Worm (Caenorhabditis elegans) whole organism, L1 larva: ENCODE measurements around the gene gbh-2.

Source experiments
- C04F5.9 ChIP-seq: sonication (generic microtip); optimal IDR thresholded peaks from 2 replicates; lab custom pipeline; 2016; ENCODE audit warnings: missing genetic modification characterization, missing compliant biosample characterization
- C16A3.4 ChIP-seq: fragments of 150-350 bp; optimal IDR thresholded peaks from 2 replicates; lab custom pipeline; 2014; ENCODE audit warnings: missing biosample characterization, missing genetic modification characterization
- aha-1 ChIP-seq: fragments of 150-350 bp; optimal IDR thresholded peaks from 2 replicates; lab custom pipeline; 2014; ENCODE audit warnings: missing biosample characterization, missing genetic modification characterization
- aly-2 ChIP-seq: fragments of 150-350 bp; optimal IDR thresholded peaks from 2 replicates; lab custom pipeline; 2014; ENCODE audit warnings: missing biosample characterization, missing genetic modification characterization
- ama-1 ChIP-seq: fragments of 150-350 bp; optimal IDR thresholded peaks from 2 replicates; lab custom pipeline; 2014
- ceh-82 ChIP-seq, 3 experiments: fragments of 150-350 bp in 1 of 3; sonication (generic microtip) in 2 of 3; optimal IDR thresholded peaks; 2 replicates each; lab custom pipeline; 2014 to 2017; ENCODE audit warnings: missing biosample characterization in 3 of 3, missing genetic modification characterization in 3 of 3
- ceh-88 ChIP-seq: fragments of 200-800 bp; sonication (Bioruptor generic); IDR thresholded peaks from 2 replicates; pipeline ENCODE4 v1.3.6; 2022; ENCODE audit warnings: missing genetic modification characterization, missing compliant biosample characterization
- ceh-90 ChIP-seq: sonication (generic microtip); optimal IDR thresholded peaks from 2 replicates; lab custom pipeline; 2016; ENCODE audit warnings: missing genetic modification characterization, missing compliant biosample characterization
- egl-13 ChIP-seq: sonication (generic microtip); optimal IDR thresholded peaks from 2 replicates; lab custom pipeline; 2016; ENCODE audit warnings: missing genotype, missing genetic modification reagents, missing genetic modification characterization, missing compliant biosample characterization
- egl-27 ChIP-seq, 2 experiments: fragments of 150-350 bp in 1 of 2; sonication (generic microtip); optimal IDR thresholded peaks; 3 replicates each; lab custom pipeline; 2017 to 2018; ENCODE audit warnings: missing biosample characterization in 2 of 2, missing genetic modification characterization in 2 of 2, missing genetic modification reagents in 2 of 2
- ets-5 ChIP-seq: fragments of 200-800 bp; sonication (Bioruptor generic); IDR thresholded peaks from 2 replicates; pipeline ENCODE4 v1.3.6; 2022; ENCODE audit warnings: missing genetic modification characterization, missing compliant biosample characterization
- fkh-10 ChIP-seq: sonication (generic microtip); optimal IDR thresholded peaks from 2 replicates; lab custom pipeline; 2017; ENCODE audit warnings: missing biosample characterization, missing genetic modification reagents, missing genetic modification characterization
- fkh-4 ChIP-seq: sonication (generic microtip); optimal IDR thresholded peaks from 2 replicates; lab custom pipeline; 2016; ENCODE audit warnings: missing compliant biosample characterization, missing genetic modification characterization, borderline replicate concordance
- fkh-8 ChIP-seq: sonication (generic microtip); optimal IDR thresholded peaks from 2 replicates; lab custom pipeline; 2016; ENCODE audit warnings: mild to moderate bottlenecking, missing genetic modification characterization, missing compliant biosample characterization
- grh-1 ChIP-seq: fragments of 200-800 bp; sonication (Bioruptor generic); IDR thresholded peaks from 2 replicates; pipeline ENCODE4 v1.3.6; 2022; ENCODE audit warnings: missing genetic modification reagents, missing genetic modification characterization, missing compliant biosample characterization
- hpl-2 ChIP-seq: fragments of 150-350 bp; optimal IDR thresholded peaks from 2 replicates; lab custom pipeline; 2014; ENCODE audit warnings: missing biosample characterization, missing genetic modification reagents, missing genetic modification characterization
- isw-1 ChIP-seq: fragments of 200-800 bp; sonication (Bioruptor generic); IDR thresholded peaks from 2 replicates; pipeline ENCODE4 v1.3.6; 2022; ENCODE audit warnings: missing genetic modification characterization, missing compliant biosample characterization
- jun-1 ChIP-seq: fragments of 150-350 bp; optimal IDR thresholded peaks from 2 replicates; lab custom pipeline; 2014; ENCODE audit warnings: missing biosample characterization, missing genetic modification reagents, missing genetic modification characterization
- lin-14 ChIP-seq: fragments of 200-800 bp; sonication (Bioruptor generic); optimal IDR thresholded peaks from 2 replicates; lab custom pipeline; 2018; ENCODE audit warnings: mild to moderate bottlenecking, missing genetic modification characterization, moderate library complexity, missing compliant biosample characterization
- lin-15B ChIP-seq: fragments of 150-350 bp; sonication (generic microtip); optimal IDR thresholded peaks from 3 replicates; lab custom pipeline; 2014; ENCODE audit warnings: missing biosample characterization, missing genetic modification characterization
- lin-35 ChIP-seq, 2 experiments: fragments of 150-350 bp; optimal IDR thresholded peaks; 2 replicates each; lab custom pipeline; 2014; ENCODE audit warnings: missing biosample characterization in 2 of 2, missing genetic modification characterization in 2 of 2, missing genetic modification reagents in 2 of 2
- mab-9 ChIP-seq: fragments of 200-800 bp; sonication (Bioruptor generic); IDR thresholded peaks from 2 replicates; pipeline ENCODE4 v1.3.6; 2022; ENCODE audit warnings: missing genetic modification reagents, missing genetic modification characterization, missing compliant biosample characterization
- mdl-1 ChIP-seq, 2 experiments: fragments of 150-350 bp; optimal IDR thresholded peaks; 2 replicates each; lab custom pipeline; 2014 to 2017; ENCODE audit warnings: missing biosample characterization in 2 of 2, missing genetic modification characterization in 2 of 2, inconsistent platforms in 1 of 2
- mef-2 ChIP-seq: fragments of 150-350 bp; optimal IDR thresholded peaks from 2 replicates; lab custom pipeline; 2014; ENCODE audit warnings: missing biosample characterization, missing genetic modification characterization
- mep-1 ChIP-seq: fragments of 150-350 bp; optimal IDR thresholded peaks from 2 replicates; lab custom pipeline; 2014; ENCODE audit warnings: missing biosample characterization, missing genetic modification characterization
- nhr-11 ChIP-seq: fragments of 150-350 bp; optimal IDR thresholded peaks from 2 replicates; lab custom pipeline; 2014; ENCODE audit warnings: missing biosample characterization, missing genetic modification characterization
- nhr-12 ChIP-seq: sonication (generic microtip); optimal IDR thresholded peaks from 2 replicates; lab custom pipeline; 2017; ENCODE audit warnings: missing biosample characterization, missing genetic modification characterization
- nhr-19 ChIP-seq: fragments of 200-800 bp; sonication (Bioruptor generic); conservative IDR thresholded peaks from 2 replicates; pipeline ENCODE4 v1.3.6; 2022; ENCODE audit warnings: missing genetic modification characterization, missing compliant biosample characterization
- nhr-237 ChIP-seq: fragments of 150-350 bp; optimal IDR thresholded peaks from 2 replicates; lab custom pipeline; 2014; ENCODE audit warnings: missing biosample characterization, missing genetic modification characterization
- nhr-28 ChIP-seq: fragments of 150-350 bp; optimal IDR thresholded peaks from 2 replicates; lab custom pipeline; 2014; ENCODE audit warnings: missing biosample characterization, missing genetic modification characterization
- nhr-47 ChIP-seq: sonication (generic microtip); optimal IDR thresholded peaks from 2 replicates; lab custom pipeline; 2016; ENCODE audit warnings: mild to moderate bottlenecking, missing genetic modification characterization, moderate library complexity, missing compliant biosample characterization
- nhr-84 ChIP-seq: sonication (generic microtip); optimal IDR thresholded peaks from 2 replicates; lab custom pipeline; 2017; ENCODE audit warnings: missing biosample characterization, missing genetic modification characterization
- nhr-85 ChIP-seq: sonication (generic microtip); peaks from one replicate; lab custom pipeline; 2016; ENCODE audit warnings: missing genetic modification characterization, inconsistent platforms, missing compliant biosample characterization
- pag-3 ChIP-seq: sonication (generic microtip); optimal IDR thresholded peaks from 2 replicates; lab custom pipeline; 2017; ENCODE audit warnings: missing genetic modification characterization, mild to moderate bottlenecking, missing compliant biosample characterization, antibody characterized with exemption, borderline replicate concordance; ENCODE audit not compliant: insufficient read depth
- pqm-1 ChIP-seq: sonication (generic microtip); optimal IDR thresholded peaks from 3 replicates; lab custom pipeline; 2017; ENCODE audit warnings: missing biosample characterization, missing genetic modification characterization
- rnt-1 ChIP-seq: sonication (generic microtip); optimal IDR thresholded peaks from 2 replicates; lab custom pipeline; 2016; ENCODE audit warnings: mild to moderate bottlenecking, missing genetic modification characterization, moderate library complexity, missing compliant biosample characterization
- skn-1 ChIP-seq: fragments of 150-350 bp; optimal IDR thresholded peaks from 2 replicates; lab custom pipeline; 2014; ENCODE audit warnings: missing biosample characterization, missing genetic modification characterization
- sox-4 ChIP-seq: sonication (generic microtip); optimal IDR thresholded peaks from 2 replicates; lab custom pipeline; 2016; ENCODE audit warnings: missing genetic modification characterization, missing compliant biosample characterization
- sptf-1 ChIP-seq: fragments of 150-350 bp; optimal IDR thresholded peaks from 2 replicates; lab custom pipeline; 2014; ENCODE audit warnings: missing biosample characterization, missing genetic modification characterization
- swsn-7 ChIP-seq: sonication (generic microtip); optimal IDR thresholded peaks from 2 replicates; lab custom pipeline; 2016; ENCODE audit warnings: missing genetic modification characterization, missing compliant biosample characterization
- tbx-2 ChIP-seq: sonication (generic microtip); optimal IDR thresholded peaks from 2 replicates; lab custom pipeline; 2016; ENCODE audit warnings: missing genetic modification characterization, missing compliant biosample characterization
- unc-62 ChIP-seq: fragments of 150-350 bp; optimal IDR thresholded peaks from 2 replicates; lab custom pipeline; 2014; ENCODE audit warnings: missing biosample characterization, missing genetic modification reagents, missing genetic modification characterization
- unc-86 ChIP-seq: sonication (generic microtip); optimal IDR thresholded peaks from 2 replicates; lab custom pipeline; 2016; ENCODE audit warnings: missing genetic modification characterization, missing compliant biosample characterization
- unc-98 ChIP-seq: fragments of 200-800 bp; sonication (Bioruptor generic); IDR thresholded peaks from 2 replicates; pipeline ENCODE4 v1.3.6; 2022; ENCODE audit warnings: missing genetic modification characterization, missing compliant biosample characterization
- vab-15 ChIP-seq: sonication (generic microtip); optimal IDR thresholded peaks from 2 replicates; lab custom pipeline; 2017; ENCODE audit warnings: missing genotype, mild to moderate bottlenecking, missing genetic modification characterization, missing compliant biosample characterization
- xbp-1 ChIP-seq: sonication (generic microtip); optimal IDR thresholded peaks from 2 replicates; lab custom pipeline; 2016; ENCODE audit warnings: missing genetic modification characterization, missing compliant biosample characterization
- zip-4 ChIP-seq: fragments of 200-800 bp; sonication (Bioruptor generic); optimal IDR thresholded peaks from 2 replicates; lab custom pipeline; 2018; ENCODE audit warnings: mild to moderate bottlenecking, missing genetic modification characterization, moderate library complexity, missing compliant biosample characterization
- ztf-11 ChIP-seq, 2 experiments: sonication (generic microtip); optimal IDR thresholded peaks; 2 replicates each; lab custom pipeline; 2016 to 2017; ENCODE audit warnings: missing genetic modification characterization in 2 of 2, missing biosample characterization in 1 of 2, missing compliant biosample characterization in 1 of 2
- ztf-4 ChIP-seq: fragments of 150-350 bp; optimal IDR thresholded peaks from 2 replicates; lab custom pipeline; 2014; ENCODE audit warnings: missing biosample characterization, missing genetic modification characterization

The gbh-2 gene

ce11 chrII:8450750-8451149 lies 34.9 kb upstream of the gbh-2 start (continued):
- TF ChIP-seq hpl-2 (no peak), sptf-1 (tag; lab: Kevin White, UChicago) (no peak), vab-15 (tag; lab: Kevin White, UChicago) (no peak), fkh-4 (tag; lab: Kevin White, UChicago) (no peak), lin-35 (GFP tag; optimal IDR thresholded peaks at IDR 0.05; lab: Kevin White, UChicago) (no peak), isw-1 (GFP tag; lab: Robert Waterston, UW) (no peak), nhr-28 (no peak), grh-1 (GFP tag; lab: Robert Waterston, UW) (no peak), unc-98 (GFP tag; lab: Robert Waterston, UW) (no peak), pag-3 (tag; lab: Kevin White, UChicago) (no peak), nhr-11 (tag; lab: Kevin White, UChicago) (no peak), mdl-1 (tag; optimal IDR thresholded peaks at IDR 0.05; lab: Kevin White, UChicago) (peak in 1 of 2 experiments; percentile 31), ztf-11 (tag; optimal IDR thresholded peaks at IDR 0.05; lab: Kevin White, UChicago) (no peak), jun-1 (no peak), mef-2 (tag; lab: Kevin White, UChicago) (no peak), rnt-1 (tag; lab: Kevin White, UChicago) (no peak), C16A3.4 (tag; lab: Kevin White, UChicago) (no peak), mep-1 (tag; lab: Kevin White, UChicago) (no peak), fkh-8 (no peak), lin-15B (tag; lab: Kevin White, UChicago) (no peak), lin-14 (peak; percentile 61), unc-62 (GFP tag; lab: Kevin White, UChicago) (no peak), nhr-85 (peak; percentile 73), sox-4 (tag; lab: Kevin White, UChicago) (no peak), egl-13 (no peak), unc-86 (tag; lab: Kevin White, UChicago) (no peak), aha-1 (no peak), ztf-4 (no peak), zip-4 (no peak), ama-1 (lab: Kevin White, UChicago) (no peak), pqm-1 (tag; lab: Kevin White, UChicago) (no peak), ets-5 (GFP tag; lab: Robert Waterston, UW) (no peak), egl-27 (tag; optimal IDR thresholded peaks at IDR 0.05; lab: Kevin White, UChicago) (no peak), ceh-90 (tag; lab: Kevin White, UChicago) (no peak), nhr-19 (GFP tag; lab: Robert Waterston, UW) (peak; percentile 40; the same call in 1 of the 2 replicates), nhr-237 (tag; lab: Kevin White, UChicago) (no peak), tbx-2 (tag; lab: Kevin White, UChicago) (no peak), fkh-10 (no peak), xbp-1 (tag; lab: Kevin White, UChicago) (no peak), mab-9 (GFP tag; lab: Robert Waterston, UW) (no peak), ceh-82 (tag; optimal IDR thresholded peaks at IDR 0.05; lab: Kevin White, UChicago) (no peak), nhr-47 (tag; lab: Kevin White, UChicago) (no peak), nhr-12 (tag; lab: Kevin White, UChicago) (no peak)

ce11 chrII:8451425-8451824 lies 34.3 kb upstream of the gbh-2 start:
- TF ChIP-seq C04F5.9 (tag; lab: Kevin White, UChicago) = no peak
- TF ChIP-seq aha-1 = peak; percentile 31
- TF ChIP-seq swsn-7 = no peak
- TF ChIP-seq skn-1 (tag; lab: Kevin White, UChicago) = no peak
- peak; percentile 57 for TF ChIP-seq fkh-8
- TF ChIP-seq fkh-4 (tag; lab: Kevin White, UChicago) = no peak
- peak; percentile 55 for TF ChIP-seq lin-14
- TF ChIP-seq nhr-237 (tag; lab: Kevin White, UChicago) = no peak
- TF ChIP-seq nhr-84 (tag; lab: Kevin White, UChicago) = no peak
- TF ChIP-seq ceh-88 = no peak
- no peak for TF ChIP-seq mef-2 (tag; lab: Kevin White, UChicago)
- no peak for TF ChIP-seq aly-2 (tag; lab: Kevin White, UChicago)
